Worm (Caenorhabditis elegans) whole organism, L4 larva: ENCODE results near the gene Y60A9A.1.

Experiments used
- D1046.2 ChIP-seq: fragments of 200-800 bp; sonication (Bioruptor generic); IDR thresholded peaks from 2 replicates; pipeline ENCODE4 v1.3.6; 2022; ENCODE audit warnings: missing genetic modification characterization, missing compliant biosample characterization
- F26F4.8 ChIP-seq: fragments of 200-800 bp; sonication (Bioruptor generic); conservative IDR thresholded peaks from 2 replicates; pipeline ENCODE4 v1.3.6; 2022; ENCODE audit warnings: missing genetic modification characterization, missing compliant biosample characterization
- F37D6.2 ChIP-seq: sonication (generic microtip); optimal IDR thresholded peaks from 2 replicates; lab custom pipeline; 2016; ENCODE audit warnings: mild to moderate bottlenecking, missing genetic modification characterization, missing compliant biosample characterization
- F49E8.2 ChIP-seq: sonication (generic microtip); optimal IDR thresholded peaks from 2 replicates; lab custom pipeline; 2016; ENCODE audit warnings: missing compliant biosample characterization, mild to moderate bottlenecking, missing genetic modification characterization, borderline replicate concordance
- R02D3.7 ChIP-seq: fragments of 150-350 bp; sonication (generic microtip); optimal IDR thresholded peaks from 3 replicates; lab custom pipeline; 2014; ENCODE audit warnings: missing biosample characterization, missing genetic modification characterization
- T26A8.4 ChIP-seq: fragments of 200-800 bp; sonication (Bioruptor generic); IDR thresholded peaks from 2 replicates; pipeline ENCODE4 v1.3.6; 2022; ENCODE audit warnings: missing genetic modification characterization, missing compliant biosample characterization
- Y75B8A.6 ChIP-seq: fragments of 200-800 bp; sonication (Bioruptor generic); IDR thresholded peaks from 2 replicates; pipeline ENCODE4 v1.3.6; 2022; ENCODE audit warnings: missing genetic modification reagents, missing genetic modification characterization, missing compliant biosample characterization
- aha-1 ChIP-seq: fragments of 150-350 bp; peaks from one replicate; lab custom pipeline; 2014; ENCODE audit warnings: missing biosample characterization, missing genetic modification characterization
- aly-2 ChIP-seq: sonication (generic microtip); optimal IDR thresholded peaks from 2 replicates; lab custom pipeline; 2018; ENCODE audit warnings: missing biosample characterization, missing genetic modification characterization
- attf-4 ChIP-seq: sonication (generic microtip); optimal IDR thresholded peaks from 3 replicates; lab custom pipeline; 2017; ENCODE audit warnings: missing biosample characterization, missing genetic modification characterization
- ceh-28 ChIP-seq: fragments of 150-350 bp; optimal IDR thresholded peaks from 2 replicates; lab custom pipeline; 2014; ENCODE audit warnings: missing biosample characterization, missing genetic modification reagents, missing genetic modification characterization
- ceh-32 ChIP-seq: sonication (generic microtip); optimal IDR thresholded peaks from 2 replicates; lab custom pipeline; 2016; ENCODE audit warnings: mild to moderate bottlenecking, missing genetic modification characterization, missing compliant biosample characterization; ENCODE audit not compliant: poor library complexity
- cey-2 ChIP-seq: sonication (generic microtip); optimal IDR thresholded peaks from 3 replicates; lab custom pipeline; 2017; ENCODE audit warnings: missing genetic modification characterization, mild to moderate bottlenecking, missing compliant biosample characterization, antibody characterized with exemption, borderline replicate concordance; ENCODE audit not compliant: insufficient read depth
- ctbp-1 ChIP-seq: fragments of 200-800 bp; sonication (Bioruptor generic); IDR thresholded peaks from 2 replicates; pipeline ENCODE4 v1.3.6; 2022; ENCODE audit warnings: missing genetic modification reagents, missing genetic modification characterization, missing compliant biosample characterization
- daf-19 ChIP-seq: fragments of 200-800 bp; sonication (Bioruptor generic); conservative IDR thresholded peaks from 2 replicates; pipeline ENCODE4 v1.3.6; 2022; ENCODE audit warnings: missing genetic modification characterization, missing compliant biosample characterization
- duxl-1 ChIP-seq: sonication (generic microtip); optimal IDR thresholded peaks from 2 replicates; lab custom pipeline; 2016; ENCODE audit warnings: mild to moderate bottlenecking, missing genetic modification characterization, moderate library complexity, missing compliant biosample characterization; ENCODE audit not compliant: poor library complexity
- dve-1 ChIP-seq: sonication (generic microtip); optimal IDR thresholded peaks from 2 replicates; lab custom pipeline; 2017; ENCODE audit warnings: antibody characterized with exemption, mild to moderate bottlenecking, missing genetic modification characterization, missing compliant biosample characterization; ENCODE audit not compliant: insufficient read depth
- fos-1 ChIP-seq: fragments of 150-350 bp; optimal IDR thresholded peaks from 2 replicates; lab custom pipeline; 2014; ENCODE audit warnings: missing biosample characterization, missing genetic modification characterization
- hmg-1.1 ChIP-seq: fragments of 200-800 bp; sonication (Bioruptor generic); IDR thresholded peaks from 2 replicates; pipeline ENCODE4 v1.3.6; 2022; ENCODE audit warnings: missing genetic modification reagents, missing genetic modification characterization, missing compliant biosample characterization
- lin-15B ChIP-seq: fragments of 150-350 bp; sonication (generic microtip); optimal IDR thresholded peaks from 3 replicates; lab custom pipeline; 2014; ENCODE audit warnings: missing biosample characterization, missing genetic modification characterization
- lin-38 ChIP-seq: fragments of 200-800 bp; sonication (Bioruptor generic); IDR thresholded peaks from 2 replicates; pipeline ENCODE4 v1.3.6; 2022; ENCODE audit warnings: missing genetic modification reagents, missing genetic modification characterization, missing compliant biosample characterization
- lin-39 ChIP-seq: fragments of 150-350 bp; optimal IDR thresholded peaks from 2 replicates; lab custom pipeline; 2014; ENCODE audit warnings: missing biosample characterization, missing genetic modification reagents, missing genetic modification characterization
- lsy-2 ChIP-seq, 2 experiments: fragments of 150-350 bp in 1 of 2; sonication (generic microtip) in 1 of 2; optimal IDR thresholded peaks; 2 replicates each; lab custom pipeline; 2014 to 2017; ENCODE audit warnings: missing biosample characterization in 2 of 2, missing genetic modification characterization in 2 of 2
- madf-9 ChIP-seq: fragments of 200-800 bp; sonication (Bioruptor generic); conservative IDR thresholded peaks from 2 replicates; pipeline ENCODE4 v1.3.6; 2022; ENCODE audit warnings: missing genetic modification reagents, missing genetic modification characterization, missing compliant biosample characterization
- mes-2 ChIP-seq: sonication (generic microtip); optimal IDR thresholded peaks from 2 replicates; lab custom pipeline; 2016; ENCODE audit warnings: missing genotype, mild to moderate bottlenecking, missing genetic modification characterization, missing compliant biosample characterization; ENCODE audit not compliant: poor library complexity, severe bottlenecking
- mxl-2 ChIP-seq: fragments of 200-800 bp; sonication (Bioruptor generic); conservative IDR thresholded peaks from 2 replicates; pipeline ENCODE4 v1.3.6; 2022; ENCODE audit warnings: missing genetic modification reagents, missing genetic modification characterization, missing compliant biosample characterization
- nhr-10 ChIP-seq: fragments of 150-350 bp; optimal IDR thresholded peaks from 2 replicates; lab custom pipeline; 2014; ENCODE audit warnings: missing biosample characterization, missing genetic modification characterization
- nhr-102 ChIP-seq: sonication (generic microtip); optimal IDR thresholded peaks from 2 replicates; lab custom pipeline; 2016; ENCODE audit warnings: mild to moderate bottlenecking, missing genetic modification characterization, moderate library complexity, missing compliant biosample characterization
- nhr-11 ChIP-seq: fragments of 150-350 bp; optimal IDR thresholded peaks from 2 replicates; lab custom pipeline; 2014; ENCODE audit warnings: missing biosample characterization, missing genetic modification characterization
- nhr-111 ChIP-seq: fragments of 200-800 bp; sonication (Bioruptor generic); optimal IDR thresholded peaks from 2 replicates; lab custom pipeline; 2018; ENCODE audit warnings: mild to moderate bottlenecking, missing genetic modification characterization, missing compliant biosample characterization
- nhr-41 ChIP-seq: fragments of 200-800 bp; sonication (Bioruptor generic); IDR thresholded peaks from 2 replicates; pipeline ENCODE4 v1.3.6; 2022; ENCODE audit warnings: missing genetic modification reagents, missing genetic modification characterization, missing compliant biosample characterization
- nhr-42 ChIP-seq: fragments of 200-800 bp; sonication (Bioruptor generic); IDR thresholded peaks from 2 replicates; pipeline ENCODE4 v1.3.6; 2022; ENCODE audit warnings: missing genetic modification characterization, missing compliant biosample characterization
- nhr-76 ChIP-seq: fragments of 150-350 bp; optimal IDR thresholded peaks from 2 replicates; lab custom pipeline; 2014; ENCODE audit warnings: missing biosample characterization, missing genetic modification characterization
- nhr-77 ChIP-seq: fragments of 150-350 bp; optimal IDR thresholded peaks from 2 replicates; lab custom pipeline; 2014; ENCODE audit warnings: missing biosample characterization, missing genetic modification characterization
- rbr-2 ChIP-seq: sonication (generic microtip); optimal IDR thresholded peaks from 2 replicates; lab custom pipeline; 2016; ENCODE audit warnings: missing genotype, missing genetic modification characterization, missing compliant biosample characterization
- sdz-12 ChIP-seq: fragments of 200-800 bp; sonication (Bioruptor generic); optimal IDR thresholded peaks from 2 replicates; lab custom pipeline; 2018; ENCODE audit warnings: mild to moderate bottlenecking, missing genetic modification characterization, missing compliant biosample characterization
- unc-39 ChIP-seq: sonication (generic microtip); optimal IDR thresholded peaks from 2 replicates; lab custom pipeline; 2017; ENCODE audit warnings: missing biosample characterization, missing genetic modification characterization
- unc-62 ChIP-seq, 3 experiments: fragments of 150-350 bp in 1 of 3; sonication (generic microtip); optimal IDR thresholded peaks in 2 of 3; peaks in 1 of 3; 1 replicate in 1 of 3; 2 replicates in 2 of 3; lab custom pipeline; 2014 to 2017; ENCODE audit warnings: missing biosample characterization in 3 of 3, missing genetic modification characterization in 3 of 3, missing genetic modification reagents in 3 of 3, missing genotype in 1 of 3
- zfp-2 ChIP-seq: sonication (generic microtip); optimal IDR thresholded peaks from 2 replicates; lab custom pipeline; 2016; ENCODE audit warnings: mild to moderate bottlenecking, missing genetic modification characterization, missing compliant biosample characterization

Gene Y60A9A.1

DNA sequence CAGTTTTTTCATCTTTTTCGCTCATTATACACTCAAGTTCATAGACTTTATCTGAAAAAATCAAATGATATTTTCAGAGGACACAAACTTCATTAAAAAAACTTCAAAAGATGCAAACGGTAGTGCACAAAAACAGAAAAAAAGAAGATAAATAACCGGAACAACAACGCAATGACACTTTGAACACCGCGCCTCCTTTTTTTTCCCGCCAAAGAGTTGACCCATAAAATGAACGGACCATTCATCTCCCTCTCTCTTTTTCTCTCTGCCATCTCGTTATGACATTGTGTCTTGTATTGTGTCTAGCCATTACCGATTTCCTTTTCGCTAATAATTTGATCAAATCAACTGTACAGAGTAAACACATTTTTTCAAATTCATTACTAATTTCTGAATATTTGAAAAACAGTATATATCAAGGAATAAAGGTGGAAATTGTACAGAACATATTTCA is 44.5 kb upstream of the Y60A9A.1 start, which contains the start of gene F23D12.2:
Gene F23D12.2 (minus strand): TSS at position 51 of the 454 bp plus-strand sequence.
- TF ChIP-seq unc-62 (GFP tag; optimal IDR thresholded peaks at IDR 0.05 in 1 of 2; lab: Kevin White, UChicago), result peak in 1 of 2 experiments; percentile 62
- TF ChIP-seq unc-62 (tag; optimal IDR thresholded peaks at IDR 0.05; lab: Kevin White, UChicago), result no peak
- no peak for TF ChIP-seq mes-2 (tag; lab: Kevin White, UChicago)

DNA sequence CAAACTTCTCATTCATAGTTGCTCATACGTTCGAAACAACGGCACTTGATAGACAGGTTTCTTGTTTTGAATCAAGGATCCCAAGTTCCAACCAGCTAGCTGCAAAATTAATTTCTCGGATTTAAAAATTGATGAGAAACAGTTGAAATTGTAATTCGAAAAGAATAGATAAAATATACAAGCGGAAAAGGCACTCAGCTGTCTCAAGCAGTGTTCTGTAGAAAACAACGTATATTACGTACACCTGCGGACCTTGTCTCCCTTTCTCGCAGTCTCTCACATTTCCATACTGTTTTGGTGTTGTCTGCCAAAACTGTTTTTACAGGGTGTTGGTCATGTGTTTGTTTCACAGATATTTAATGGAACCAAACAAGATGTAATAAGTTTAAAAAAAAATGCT is 38.6 kb upstream of the Y60A9A.1 start, which contains the start of gene F23D12.10:
Gene F23D12.10 (minus strand): TSS at position 101 of the 400 bp plus-strand sequence.
- TF ChIP-seq Y75B8A.6, result no peak

DNA sequence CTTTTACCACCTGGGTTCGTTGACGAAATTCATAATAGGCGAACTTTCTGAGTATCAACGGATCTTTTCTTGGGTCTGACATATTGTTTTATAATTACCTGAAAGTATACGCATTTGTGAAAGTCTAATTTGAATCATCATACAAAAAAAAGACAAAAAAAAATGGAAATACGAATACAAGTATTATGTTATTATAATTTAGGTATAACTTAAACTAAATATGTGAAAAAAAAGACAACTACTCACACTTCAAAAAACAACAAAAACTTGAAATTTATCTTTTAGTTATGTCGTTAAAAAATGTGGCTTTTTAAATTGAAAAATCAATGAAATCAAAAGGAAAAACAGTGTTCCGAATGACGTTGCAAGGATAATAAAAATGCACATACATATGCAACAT is 35.7 kb upstream of the Y60A9A.1 start, which contains the start of gene fbxa-179:
Gene fbxa-179 (minus strand): TSS at position 101 of the 400 bp plus-strand sequence.
- no peak for TF ChIP-seq D1046.2 (GFP tag; lab: Robert Waterston, UW)
- no peak for TF ChIP-seq lin-38 (GFP tag; lab: Robert Waterston, UW)
- no peak for TF ChIP-seq cey-2
- TF ChIP-seq mxl-2 (GFP tag; lab: Robert Waterston, UW), result no peak
- no peak for TF ChIP-seq daf-19 (GFP tag; lab: Robert Waterston, UW)
- no peak for TF ChIP-seq lsy-2 (tag; optimal IDR thresholded peaks at IDR 0.05; lab: Kevin White, UChicago)
- no peak for TF ChIP-seq ceh-28 (tag; lab: Kevin White, UChicago)
- no peak for TF ChIP-seq F49E8.2 (tag; lab: Kevin White, UChicago)
- no peak for TF ChIP-seq lin-39 (tag; lab: Kevin White, UChicago)
- TF ChIP-seq zfp-2 (tag; lab: Kevin White, UChicago), result no peak
- no peak for TF ChIP-seq F37D6.2 (tag; lab: Kevin White, UChicago)
- TF ChIP-seq, all 104 proteins: peak for 0

DNA sequence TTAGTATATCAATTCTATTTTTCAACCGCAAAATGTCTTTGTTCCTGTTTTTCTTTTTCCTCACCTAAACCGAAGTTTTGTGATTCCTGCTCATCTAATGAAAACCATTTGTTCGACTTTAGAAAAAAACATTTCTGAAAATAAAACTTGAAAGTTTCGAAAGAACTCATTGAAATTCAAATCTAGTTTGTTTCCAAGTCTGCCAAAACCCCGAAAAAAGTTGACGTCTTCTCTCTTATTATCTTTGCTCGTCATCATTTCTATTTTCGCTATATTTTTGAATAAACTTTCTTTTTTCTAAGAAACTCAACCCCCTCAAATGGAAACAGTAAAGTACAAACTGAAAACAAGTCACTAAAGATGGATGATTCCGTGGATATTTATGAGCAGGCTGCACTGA is 28.7 kb upstream of the Y60A9A.1 start, which contains the start of gene frpr-17:
Gene frpr-17 (plus strand): TSS at position 301 of the 400 bp plus-strand sequence.
- TF ChIP-seq nhr-10 (tag; lab: Kevin White, UChicago), result no peak
- no peak for TF ChIP-seq lin-15B (tag; lab: Kevin White, UChicago)
- no peak for TF ChIP-seq duxl-1 (tag; lab: Kevin White, UChicago)
- no peak for TF ChIP-seq nhr-41 (GFP tag; lab: Robert Waterston, UW)
- TF ChIP-seq fos-1, result no peak

DNA sequence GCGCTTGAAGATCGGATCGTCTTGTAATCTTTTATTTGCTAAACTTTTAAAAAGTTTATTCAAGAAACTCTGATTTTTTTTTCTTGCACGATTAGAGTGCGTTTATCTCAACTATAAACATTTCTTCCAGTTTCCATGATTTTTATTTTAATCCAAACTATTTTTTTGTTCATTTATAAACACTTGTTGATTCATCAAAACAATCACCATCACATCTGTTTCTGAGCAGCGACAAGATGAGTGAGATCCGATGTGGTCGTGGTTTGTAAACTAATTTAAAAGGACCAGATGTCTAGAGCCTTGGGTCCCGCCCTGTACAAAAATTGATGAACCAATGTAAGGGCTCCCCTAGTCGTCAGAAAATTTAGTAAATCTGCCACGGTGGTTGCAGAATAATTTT is 24.2 kb upstream of the Y60A9A.1 start:
- TF ChIP-seq ceh-32 (tag; lab: Kevin White, UChicago) (no peak), aha-1 (peak; percentile 95)

DNA sequence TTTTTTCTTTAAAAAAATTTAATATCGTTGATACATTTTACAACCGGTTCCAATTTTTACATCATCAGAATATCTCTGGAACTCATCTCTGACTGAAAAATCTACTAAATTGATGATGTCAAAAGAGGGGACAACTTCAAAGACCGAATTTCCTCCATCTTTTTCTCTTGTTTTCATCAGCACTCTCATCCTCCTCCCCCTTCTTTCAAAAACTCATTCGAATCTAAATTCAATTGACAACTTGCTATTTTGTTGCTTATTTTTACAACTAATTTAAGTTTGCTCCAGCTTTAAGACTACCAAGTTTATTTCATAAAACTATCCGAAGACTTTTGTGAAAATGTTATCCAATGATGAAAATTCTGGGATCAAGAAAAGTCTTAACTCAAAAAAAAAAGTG is 22.0 kb upstream of the Y60A9A.1 start:
- TF ChIP-seq nhr-11 (tag; lab: Kevin White, UChicago) (no peak), unc-62 (GFP tag; optimal IDR thresholded peaks at IDR 0.05 in 1 of 2; lab: Kevin White, UChicago) (peak in 1 of 2 experiments; percentile 84), unc-62 (tag; optimal IDR thresholded peaks at IDR 0.05; lab: Kevin White, UChicago) (no peak), T26A8.4 (GFP tag; lab: Robert Waterston, UW) (no peak), attf-4 (no peak)

DNA sequence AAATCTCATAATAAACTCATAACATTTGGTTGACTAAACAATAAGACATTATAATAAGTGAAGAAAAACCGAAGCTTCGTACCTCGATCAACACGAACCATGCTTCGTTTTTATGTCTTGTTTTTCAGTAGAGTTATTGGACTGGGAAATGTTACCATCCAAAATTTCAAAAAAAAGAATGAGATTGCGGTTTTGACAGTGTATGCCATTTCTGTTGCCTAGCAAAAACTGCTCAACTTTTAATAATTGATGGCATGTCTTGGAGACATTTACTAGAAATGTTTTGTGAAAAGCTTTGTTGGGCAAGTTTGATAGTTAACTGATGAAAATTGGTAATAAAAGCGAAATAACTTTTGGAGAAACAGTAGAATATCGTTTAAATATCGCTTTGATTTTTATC is 18.2 kb upstream of the Y60A9A.1 start, which contains the start of gene Y60A9.1:
Gene Y60A9.1 (minus strand): TSS at position 101 of the 400 bp plus-strand sequence.
- no peak for TF ChIP-seq hmg-1.1 (GFP tag; lab: Robert Waterston, UW)
- no peak for TF ChIP-seq sdz-12 (GFP tag; lab: Kevin White, UChicago)
- no peak for TF ChIP-seq R02D3.7 (tag; lab: Kevin White, UChicago)
- no peak for TF ChIP-seq nhr-42 (GFP tag; lab: Robert Waterston, UW)
- no peak for TF ChIP-seq nhr-77
- no peak for TF ChIP-seq nhr-111 (GFP tag; lab: Kevin White, UChicago)
- TF ChIP-seq dve-1 (tag; lab: Kevin White, UChicago), result no peak
- no peak for TF ChIP-seq ceh-28 (tag; lab: Kevin White, UChicago)
- TF ChIP-seq nhr-76 (tag; lab: Kevin White, UChicago), result no peak
- no peak for TF ChIP-seq nhr-102 (tag; lab: Kevin White, UChicago)
- no peak for TF ChIP-seq ctbp-1 (GFP tag; lab: Robert Waterston, UW)
- TF ChIP-seq rbr-2 (tag; lab: Kevin White, UChicago), result no peak
- no peak for TF ChIP-seq lin-15B (tag; lab: Kevin White, UChicago)
- TF ChIP-seq unc-39 (tag; lab: Kevin White, UChicago), result no peak
- TF ChIP-seq F26F4.8 (GFP tag; lab: Robert Waterston, UW), result no peak
- TF ChIP-seq T26A8.4 (GFP tag; lab: Robert Waterston, UW), result no peak
- no peak for TF ChIP-seq aly-2
- no peak for TF ChIP-seq madf-9 (GFP tag; lab: Robert Waterston, UW)
